Fruit fly (Drosophila melanogaster) whole organism, larva: ENCODE results near the gene CG17233.
A peak's percentile ranks its signal among the peaks of the same experiment; 100 is the strongest.

Experiments used
- noc ChIP-seq: fragments of 200-800 bp; sonication (Bioruptor generic); optimal IDR thresholded peaks from 3 replicates; lab custom pipeline; 2019; ENCODE audit warnings: missing biosample characterization, mild to moderate bottlenecking, missing genetic modification characterization, moderate library complexity

CG17233 gene

DNA sequence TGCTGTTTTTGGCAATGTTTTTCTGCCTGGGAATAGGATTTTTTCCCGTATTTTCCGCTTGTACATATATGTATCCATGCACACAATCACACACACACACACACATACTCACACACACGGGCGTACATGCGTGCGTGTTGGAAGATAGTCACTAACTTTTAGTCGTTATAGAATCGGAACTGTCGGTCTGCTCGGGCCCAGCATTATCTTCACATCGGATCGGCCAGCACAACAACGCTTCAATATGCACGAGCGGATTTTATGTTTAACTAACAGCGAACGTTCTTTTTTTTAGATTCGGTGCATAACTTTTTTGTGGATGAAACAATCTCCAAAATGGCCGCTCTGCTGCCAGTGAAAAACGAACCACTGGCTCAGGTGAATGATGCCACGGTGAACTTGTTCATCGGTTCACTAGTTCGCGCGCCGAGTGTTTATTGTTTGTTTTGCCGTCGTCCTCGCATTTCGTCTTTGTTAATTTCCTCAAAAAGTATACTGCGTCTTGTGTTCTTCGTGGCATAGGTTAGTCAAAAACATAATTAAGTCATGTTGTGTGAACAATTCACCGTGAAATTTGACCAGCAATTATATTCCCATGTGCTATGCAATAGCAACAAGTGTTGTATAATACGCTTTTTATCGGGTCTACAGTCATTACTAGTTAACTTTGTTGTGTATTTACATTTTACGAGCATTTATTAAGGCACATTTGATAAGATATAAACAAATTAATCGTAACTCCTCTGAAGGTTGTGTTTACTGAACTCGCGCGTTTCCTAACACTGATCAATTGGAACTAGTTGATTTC is at the start of gene CG17233, which contains the start of gene CG6951:
TSS of gene CG17233 (minus strand) at position 741 of the 808 bp plus-strand sequence.
TSS of gene CG6951 (plus strand) at position 105 of the 808 bp plus-strand sequence.
- peak; percentile 4 for TF ChIP-seq noc

DNA sequence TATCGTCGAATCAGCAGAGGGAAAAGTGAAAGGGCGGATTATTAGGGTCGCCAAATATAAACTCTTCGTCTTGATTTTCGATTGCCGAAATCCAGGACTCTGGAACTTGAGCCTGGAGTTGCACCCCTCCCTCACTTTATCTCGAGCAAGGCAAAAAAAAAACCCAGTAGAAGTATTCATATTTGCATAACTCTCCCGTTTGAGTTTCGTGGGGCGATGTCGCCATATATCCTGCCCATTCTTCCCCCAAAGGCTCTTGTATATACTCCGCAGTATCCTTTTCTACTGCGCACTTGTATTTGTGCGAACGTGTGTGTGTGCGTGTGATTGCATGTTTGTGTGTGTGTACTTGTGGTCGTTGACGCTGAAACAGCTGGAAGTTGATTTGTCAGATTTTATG is 45.3 kb upstream of the CG17233 start:
- TF ChIP-seq noc, result no peak

DNA sequence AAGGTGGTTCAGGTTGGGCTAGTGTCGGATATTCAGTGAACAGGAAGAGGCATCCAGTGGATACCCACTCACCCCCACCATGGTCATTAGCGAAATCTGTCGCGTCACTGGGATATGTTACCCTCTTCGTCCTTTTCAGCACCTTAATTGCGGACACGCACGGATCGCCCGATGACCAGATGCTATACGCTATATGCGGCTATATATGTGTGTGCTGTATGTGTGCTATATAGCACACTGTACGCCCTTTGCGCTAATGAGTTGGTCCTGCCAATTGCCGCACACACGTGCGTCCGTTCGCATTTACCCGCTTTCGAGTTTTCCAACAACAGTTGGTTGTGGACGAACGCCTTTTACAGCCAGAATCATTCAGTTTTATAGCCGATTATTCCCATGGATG is 39.6 kb upstream of the CG17233 start:
- TF ChIP-seq noc, result no peak

- TF ChIP-seq noc, result no peak
These were observed 34.9 kb upstream of the CG17233 start for dm6 chr3L:20276615-20277014.

dm6 chr3L:20275886-20276285 is 34.2 kb upstream of the CG17233 start:
- TF ChIP-seq noc, result no peak

DNA sequence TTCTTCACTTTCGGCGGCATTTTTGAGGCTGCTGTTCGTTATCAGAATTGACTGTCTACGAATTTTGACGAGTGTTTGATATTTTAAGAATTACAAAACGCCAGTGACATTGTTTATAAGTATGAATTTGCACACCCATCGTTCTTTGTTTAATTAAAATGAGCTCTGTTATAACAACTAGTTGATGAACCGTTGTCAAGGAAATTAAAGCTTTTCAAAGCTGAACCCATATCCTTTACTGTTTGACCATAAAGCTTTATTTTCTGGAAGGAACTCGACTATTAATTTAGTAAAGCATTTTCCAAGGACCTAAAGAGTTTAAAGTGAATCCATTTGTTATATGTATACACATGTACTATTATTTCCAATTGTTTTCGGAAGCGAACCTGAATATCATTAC is 33.5 kb upstream of the CG17233 start, which contains the start of gene CG17122:
TSS of gene CG17122 (minus strand) at position 101 of the 400 bp plus-strand sequence.
- no peak for TF ChIP-seq noc

DNA sequence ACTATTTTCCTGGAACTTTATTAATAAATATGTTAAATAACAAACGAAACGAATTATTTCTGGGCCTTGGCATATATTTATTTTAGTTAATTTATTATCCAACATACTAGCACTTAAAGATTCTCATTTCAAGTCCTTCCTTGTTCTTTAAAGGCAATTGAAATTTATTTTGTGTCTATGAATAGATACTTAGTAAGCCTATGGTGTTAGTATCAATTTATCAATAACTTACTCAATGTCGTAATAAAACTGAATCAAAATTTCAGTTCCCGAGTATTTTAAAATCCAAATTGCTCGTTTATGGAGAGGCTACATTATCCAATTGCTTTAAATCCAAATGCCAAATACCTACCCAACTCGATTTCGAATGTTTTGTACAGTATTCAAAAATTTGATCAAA is 23.8 kb upstream of the CG17233 start, which contains the start of gene CG32228:
TSS of gene CG32228 (plus strand) at position 301 of the 400 bp plus-strand sequence.
- no peak for TF ChIP-seq noc

DNA sequence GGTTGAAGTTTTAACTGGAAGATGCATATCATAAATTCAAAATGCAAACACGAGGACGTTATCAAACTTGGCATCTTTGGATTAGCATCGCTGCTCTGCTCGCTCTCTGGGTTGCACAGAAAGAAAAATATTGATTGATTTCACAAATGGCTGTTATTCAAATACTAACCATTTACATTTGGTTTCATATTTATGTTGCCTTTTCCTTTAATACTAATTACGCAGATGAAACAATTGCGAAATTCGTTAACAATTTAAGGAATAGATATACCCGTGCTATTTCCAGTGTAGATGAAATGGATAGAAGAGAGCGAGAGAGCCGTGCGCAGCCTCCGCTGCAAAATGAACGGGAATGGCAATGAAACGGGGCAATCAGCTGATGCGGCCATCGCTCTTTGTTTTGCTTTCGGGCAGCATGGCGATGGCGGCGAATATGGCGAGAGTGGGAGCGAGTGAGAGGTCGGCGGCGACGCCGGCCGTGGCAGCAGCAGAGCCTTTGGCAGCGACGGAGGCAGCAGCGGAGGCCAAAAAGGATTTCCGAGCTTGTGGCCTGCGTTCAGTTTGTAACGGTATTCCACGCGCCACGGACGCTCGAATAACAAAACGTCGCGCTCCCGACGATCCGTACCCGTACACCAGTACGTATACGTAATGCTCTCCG is 5.9 kb upstream of the CG17233 start, which contains the start of gene rdgC:
TSS of gene rdgC (plus strand) at position 568 of the 661 bp plus-strand sequence.
- peak; percentile 94 for TF ChIP-seq noc

dm6 chr3L:20241987-20242982 is 582 bp upstream of the CG17233 start:
- TF ChIP-seq noc, result peak; percentile 48

dm6 chr3L:20240753-20241152 is 950 bp downstream of the CG17233 start, which contains the start of gene Clc:
Gene Clc (plus strand): TSS chr3L:20241053.
- no peak for TF ChIP-seq noc

- no peak for TF ChIP-seq noc
These were observed 4.5 kb downstream of the CG17233 start for dm6 chr3L:20237167-20237566.

DNA sequence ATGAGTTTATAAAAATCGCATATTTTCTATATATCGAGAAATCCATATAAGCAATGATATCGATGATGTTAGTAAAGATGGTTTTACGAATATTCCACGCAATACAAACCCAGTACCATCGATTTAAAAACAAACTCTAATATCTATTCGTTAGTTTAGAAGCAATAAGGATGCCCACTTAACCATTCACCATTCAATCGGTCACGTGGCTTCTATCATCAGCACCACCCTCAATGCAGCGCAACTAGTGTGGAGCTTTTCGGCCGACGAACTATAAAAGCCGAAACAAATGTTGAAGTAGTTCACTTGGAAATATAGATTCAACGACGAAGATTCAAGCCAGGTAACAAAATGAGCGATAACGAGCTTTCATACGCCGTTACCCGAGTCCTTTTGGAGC is 10.3 kb downstream of the CG17233 start, which contains the start of gene CG13813:
TSS of gene CG13813 (plus strand) at position 301 of the 400 bp plus-strand sequence.
- TF ChIP-seq noc, result no peak

dm6 chr3L:20230178-20230775 is 11.4 kb downstream of the CG17233 start:
- TF ChIP-seq noc, result no peak

dm6 chr3L:20226153-20226552 is 15.6 kb downstream of the CG17233 start:
- no peak for TF ChIP-seq noc

DNA sequence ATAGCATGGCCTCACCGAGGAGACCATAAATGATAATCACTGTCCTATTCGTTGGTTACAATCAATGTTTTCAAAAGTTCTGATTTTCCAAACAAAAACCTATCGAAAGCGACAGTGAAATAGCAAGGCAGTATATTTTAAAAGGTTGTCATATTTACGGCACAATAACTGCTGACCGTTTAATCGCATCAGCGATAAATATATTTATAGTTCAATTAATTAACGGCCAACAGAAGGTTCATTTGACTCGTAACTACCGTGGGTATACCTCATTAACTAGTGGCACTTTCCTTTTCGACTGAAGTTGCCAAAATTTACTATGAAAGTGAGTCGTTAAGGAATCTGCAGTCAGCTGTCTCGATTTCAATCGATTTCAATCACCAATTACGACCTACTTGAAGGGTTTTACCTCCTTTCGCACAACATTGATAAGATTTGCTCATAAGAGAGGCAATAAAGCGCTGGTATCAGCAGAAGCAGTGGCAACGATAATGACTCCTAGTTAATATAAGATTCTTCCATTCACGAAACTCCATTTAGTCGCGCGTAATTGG is 18.2 kb downstream of the CG17233 start, which contains the start of gene CG17147:
TSS of gene CG17147 (plus strand) at position 535 of the 554 bp plus-strand sequence.
- peak; percentile 97 for TF ChIP-seq noc
